Fruit fly (Drosophila melanogaster) whole organism, embryonic: ENCODE data around the gene loaf.
A peak's percentile ranks its signal among the peaks of the same experiment; 100 is the strongest.

Experiments used
- Ada2b ChIP-seq: fragments of 200-800 bp; sonication (Bioruptor generic); IDR thresholded peaks from 2 replicates; pipeline ENCODE4 v1.3.6; 2022; ENCODE audit warnings: missing biosample characterization, missing genetic modification characterization
- Bdp1 ChIP-seq: fragments of 200-800 bp; sonication (Bioruptor generic); optimal IDR thresholded peaks from 3 replicates; lab custom pipeline; 2016; ENCODE audit warnings: missing biosample characterization, missing genetic modification characterization
- CG11560 ChIP-seq: fragments of 200-800 bp; sonication (Bioruptor generic); IDR thresholded peaks from 3 replicates; pipeline ENCODE4 v1.3.6; 2022; ENCODE audit warnings: missing biosample characterization, missing genetic modification characterization
- CG12071 ChIP-seq: fragments of 200-800 bp; sonication (Bioruptor generic); optimal IDR thresholded peaks from 3 replicates; lab custom pipeline; 2018; ENCODE audit warnings: missing biosample characterization, mild to moderate bottlenecking, missing genetic modification characterization
- CG15011 ChIP-seq: fragments of 200-800 bp; sonication (Bioruptor generic); optimal IDR thresholded peaks from 3 replicates; lab custom pipeline; 2018; ENCODE audit warnings: missing biosample characterization, mild to moderate bottlenecking, missing genetic modification characterization
- CG15269 ChIP-seq: fragments of 200-800 bp; sonication (Bioruptor generic); optimal IDR thresholded peaks from 2 replicates; lab custom pipeline; 2018; ENCODE audit warnings: missing biosample characterization, mild to moderate bottlenecking, missing genetic modification characterization, moderate library complexity
- CG16815 ChIP-seq: fragments of 200-800 bp; sonication (Bioruptor generic); optimal IDR thresholded peaks from 3 replicates; lab custom pipeline; 2017; ENCODE audit warnings: missing biosample characterization, mild to moderate bottlenecking, missing genetic modification characterization
- CG16863 ChIP-seq: fragments of 200-800 bp; sonication (Bioruptor generic); optimal IDR thresholded peaks from 3 replicates; lab custom pipeline; 2016; ENCODE audit warnings: missing biosample characterization, missing genetic modification characterization
- CG17186 ChIP-seq: fragments of 200-800 bp; sonication (Bioruptor generic); optimal IDR thresholded peaks from 3 replicates; lab custom pipeline; 2017; ENCODE audit warnings: missing biosample characterization, missing genetic modification reagents, missing genetic modification characterization
- CG17568 ChIP-seq: fragments of 200-800 bp; sonication (Bioruptor generic); optimal IDR thresholded peaks from 2 replicates; lab custom pipeline; 2018; ENCODE audit warnings: missing biosample characterization, mild to moderate bottlenecking, missing genetic modification characterization, moderate library complexity
- CG17829 ChIP-seq: fragments of 200-800 bp; optimal IDR thresholded peaks from 2 replicates; lab custom pipeline; 2019; ENCODE audit warnings: missing biosample characterization, mild to moderate bottlenecking, missing genetic modification characterization, moderate library complexity
- CG17912 ChIP-seq: fragments of 200-800 bp; sonication (Bioruptor generic); optimal IDR thresholded peaks from 2 replicates; lab custom pipeline; 2018; ENCODE audit warnings: missing biosample characterization, mild to moderate bottlenecking, missing genetic modification characterization
- CG1832 ChIP-seq: fragments of 200-800 bp; sonication (Bioruptor generic); optimal IDR thresholded peaks from 2 replicates; lab custom pipeline; 2017; ENCODE audit warnings: missing biosample characterization, mild to moderate bottlenecking, missing genetic modification characterization, inconsistent platforms
- CG2116 ChIP-seq: fragments of 200-800 bp; sonication (Bioruptor generic); optimal IDR thresholded peaks from 3 replicates; lab custom pipeline; 2018; ENCODE audit warnings: missing biosample characterization, mild to moderate bottlenecking, missing genetic modification characterization
- CG3065 ChIP-seq: fragments of 200-800 bp; sonication (Bioruptor generic); optimal IDR thresholded peaks from 2 replicates; lab custom pipeline; 2016; ENCODE audit warnings: missing biosample characterization, missing genetic modification characterization
- CG3407 ChIP-seq: fragments of 200-800 bp; sonication (Bioruptor generic); optimal IDR thresholded peaks from 2 replicates; lab custom pipeline; 2018; ENCODE audit warnings: missing biosample characterization, mild to moderate bottlenecking, missing genetic modification characterization
- CG4707 ChIP-seq: fragments of 200-800 bp; sonication (Bioruptor generic); optimal IDR thresholded peaks from 2 replicates; lab custom pipeline; 2018; ENCODE audit warnings: missing biosample characterization, mild to moderate bottlenecking, missing genetic modification characterization, moderate library complexity
- CG6683 ChIP-seq: fragments of 200-800 bp; sonication (Bioruptor generic); optimal IDR thresholded peaks from 2 replicates; lab custom pipeline; 2017; ENCODE audit warnings: missing biosample characterization, mild to moderate bottlenecking, missing genetic modification characterization, missing genetic modification reagents
- CG6689 ChIP-seq: fragments of 200-800 bp; sonication (Bioruptor generic); IDR thresholded peaks from 2 replicates; pipeline ENCODE4 v1.3.6; 2022; ENCODE audit warnings: missing biosample characterization, missing genetic modification characterization
- CG7357 ChIP-seq: fragments of 200-800 bp; sonication (Bioruptor generic); IDR thresholded peaks from 3 replicates; pipeline ENCODE4 v1.3.6; 2022; ENCODE audit warnings: missing biosample characterization, missing genetic modification characterization
- CG7839 ChIP-seq: fragments of 200-800 bp; sonication (Bioruptor generic); optimal IDR thresholded peaks from 3 replicates; lab custom pipeline; 2018; ENCODE audit warnings: missing biosample characterization, mild to moderate bottlenecking, missing genetic modification characterization, moderate library complexity
- CG7928 ChIP-seq: fragments of 200-800 bp; sonication (Bioruptor generic); optimal IDR thresholded peaks from 2 replicates; lab custom pipeline; 2017; ENCODE audit warnings: missing biosample characterization, mild to moderate bottlenecking, missing genetic modification characterization
- CTCF ChIP-seq: fragments of 200-800 bp; sonication (Bioruptor generic); optimal IDR thresholded peaks from 2 replicates; lab custom pipeline; 2017; ENCODE audit warnings: missing biosample characterization, mild to moderate bottlenecking, missing genetic modification characterization, moderate library complexity
- D19B ChIP-seq: fragments of 200-800 bp; sonication (Bioruptor generic); optimal IDR thresholded peaks from 2 replicates; lab custom pipeline; 2017; ENCODE audit warnings: missing biosample characterization, mild to moderate bottlenecking, missing genetic modification characterization
- Dip2 ChIP-seq: fragments of 200-800 bp; sonication (Bioruptor generic); IDR thresholded peaks from 2 replicates; pipeline ENCODE4 v1.3.6; 2022; ENCODE audit warnings: missing biosample characterization, missing genetic modification characterization
- Dip3 ChIP-seq: fragments of 200-800 bp; sonication (Bioruptor generic); optimal IDR thresholded peaks from 3 replicates; lab custom pipeline; 2016; ENCODE audit warnings: missing biosample characterization, missing genetic modification characterization
- Drgx ChIP-seq: fragments of 200-800 bp; sonication (Bioruptor generic); IDR thresholded peaks from 2 replicates; pipeline ENCODE4 v1.3.6; 2022; ENCODE audit warnings: missing biosample characterization, missing genetic modification characterization
- H2.0 ChIP-seq: fragments of 200-800 bp; sonication (Bioruptor generic); IDR thresholded peaks from 2 replicates; pipeline ENCODE4 v1.3.6; 2022; ENCODE audit warnings: missing biosample characterization, missing genetic modification characterization
- Myb ChIP-seq: fragments of 200-800 bp; sonication (Bioruptor generic); optimal IDR thresholded peaks from 2 replicates; lab custom pipeline; 2016; ENCODE audit warnings: missing biosample characterization, missing genetic modification characterization
- Neu2 ChIP-seq: fragments of 200-800 bp; sonication (Bioruptor generic); optimal IDR thresholded peaks from 3 replicates; lab custom pipeline; 2016; ENCODE audit warnings: missing biosample characterization, missing genetic modification characterization, borderline replicate concordance
- Oli ChIP-seq: fragments of 200-800 bp; sonication (Bioruptor generic); optimal IDR thresholded peaks from 2 replicates; lab custom pipeline; 2018; ENCODE audit warnings: missing biosample characterization, mild to moderate bottlenecking, missing genetic modification characterization, moderate library complexity
- Taf1 ChIP-seq: fragments of 200-800 bp; sonication (Bioruptor generic); IDR thresholded peaks from 2 replicates; pipeline ENCODE4 v1.3.6; 2022; ENCODE audit warnings: missing biosample characterization, missing genetic modification characterization
- Xrp1 ChIP-seq: fragments of 200-800 bp; sonication (Bioruptor generic); IDR thresholded peaks from 2 replicates; pipeline ENCODE4 v1.3.6; 2022; ENCODE audit warnings: missing biosample characterization, missing genetic modification characterization
- ato ChIP-seq: fragments of 200-800 bp; sonication (Bioruptor generic); IDR thresholded peaks from 2 replicates; pipeline ENCODE4 v1.3.6; 2022; ENCODE audit warnings: missing biosample characterization, missing genetic modification characterization; ENCODE audit not compliant: partially characterized antibody
- br ChIP-seq: fragments of >200 bp; optimal IDR thresholded peaks from 2 replicates; lab custom pipeline; 2017
- cg ChIP-seq: fragments of 200-800 bp; sonication (Bioruptor generic); optimal IDR thresholded peaks from 3 replicates; lab custom pipeline; 2019; ENCODE audit warnings: missing biosample characterization, mild to moderate bottlenecking, missing genetic modification characterization, moderate library complexity
- corto ChIP-seq: fragments of 200-800 bp; sonication (Bioruptor generic); optimal IDR thresholded peaks from 2 replicates; lab custom pipeline; 2016; ENCODE audit warnings: missing biosample characterization, mild to moderate bottlenecking, missing genetic modification characterization, moderate library complexity
- emc ChIP-seq: fragments of 200-800 bp; sonication (Bioruptor generic); optimal IDR thresholded peaks from 2 replicates; lab custom pipeline; 2016; ENCODE audit warnings: missing biosample characterization, missing genetic modification characterization
- gcm ChIP-seq: fragments of 200-800 bp; sonication (Bioruptor generic); optimal IDR thresholded peaks from 2 replicates; lab custom pipeline; 2019; ENCODE audit warnings: missing biosample characterization, mild to moderate bottlenecking, missing genetic modification characterization, moderate library complexity
- gem ChIP-seq: fragments of 200-800 bp; sonication (Bioruptor generic); optimal IDR thresholded peaks from 2 replicates; lab custom pipeline; 2019; ENCODE audit warnings: missing biosample characterization, mild to moderate bottlenecking, missing genetic modification characterization, moderate library complexity
- gfzf ChIP-seq: fragments of 200-800 bp; sonication (Bioruptor generic); optimal IDR thresholded peaks from 2 replicates; lab custom pipeline; 2016; ENCODE audit warnings: missing biosample characterization, mild to moderate bottlenecking, missing genetic modification characterization, moderate library complexity
- gsb-n ChIP-seq: fragments of 200-800 bp; sonication (Bioruptor generic); optimal IDR thresholded peaks from 3 replicates; lab custom pipeline; 2018; ENCODE audit warnings: missing biosample characterization, mild to moderate bottlenecking, missing genetic modification characterization
- gt ChIP-seq: fragments of 200-800 bp; sonication (Bioruptor generic); IDR thresholded peaks from 2 replicates; pipeline ENCODE4 v1.3.6; 2022; ENCODE audit warnings: missing biosample characterization, missing genetic modification characterization
- ind ChIP-seq: fragments of 200-800 bp; sonication (Bioruptor generic); optimal IDR thresholded peaks from 3 replicates; lab custom pipeline; 2016; ENCODE audit warnings: missing biosample characterization, missing genetic modification characterization
- jigr1 ChIP-seq: fragments of 200-800 bp; sonication (Bioruptor generic); IDR thresholded peaks from 3 replicates; pipeline ENCODE4 v1.3.6; 2022; ENCODE audit warnings: missing biosample characterization, missing genetic modification characterization
- lola ChIP-seq, 3 experiments: fragments of >200 bp in 2 of 3; fragments of 200-800 bp in 1 of 3; sonication (Bioruptor generic) in 1 of 3; optimal IDR thresholded peaks; 2 replicates each; lab custom pipeline; 2017 to 2019; ENCODE audit warnings: missing biosample characterization in 3 of 3, missing genetic modification characterization in 3 of 3, mild to moderate bottlenecking in 1 of 3, moderate library complexity in 1 of 3
- nerfin-2 ChIP-seq: fragments of 200-800 bp; sonication (Bioruptor generic); IDR thresholded peaks from 2 replicates; pipeline ENCODE4 v1.3.6; 2022; ENCODE audit warnings: missing biosample characterization, missing genetic modification characterization; ENCODE audit not compliant: partially characterized antibody
- pnt ChIP-seq: fragments of 200-800 bp; sonication (Bioruptor generic); optimal IDR thresholded peaks from 3 replicates; lab custom pipeline; 2016; ENCODE audit warnings: missing biosample characterization, missing genetic modification characterization
- ro ChIP-seq: fragments of 200-800 bp; sonication (Bioruptor generic); IDR thresholded peaks from 2 replicates; pipeline ENCODE4 v1.3.6; 2022; ENCODE audit warnings: missing biosample characterization, missing genetic modification characterization
- sens ChIP-seq: fragments of 200-800 bp; sonication (Bioruptor generic); peaks from one replicate; lab custom pipeline; 2016; ENCODE audit warnings: missing biosample characterization, missing genetic modification characterization
- sima ChIP-seq: fragments of 200-800 bp; sonication (Bioruptor generic); optimal IDR thresholded peaks from 2 replicates; lab custom pipeline; 2016; ENCODE audit warnings: missing biosample characterization, missing genetic modification characterization
- tin ChIP-seq: fragments of 200-800 bp; sonication (Bioruptor generic); optimal IDR thresholded peaks from 3 replicates; lab custom pipeline; 2016; ENCODE audit warnings: missing biosample characterization, missing genetic modification characterization
- wdn ChIP-seq: fragments of 200-800 bp; sonication (Bioruptor generic); IDR thresholded peaks from 2 replicates; pipeline ENCODE4 v1.3.6; 2022; ENCODE audit warnings: missing biosample characterization, missing genetic modification characterization

The loaf gene

dm6 chr3L:11721498-11721946, 44.5 kb downstream of the loaf start (continued):
- no peak for TF ChIP-seq ind (GFP tag; lab: Kevin White, UChicago)
- TF ChIP-seq Bdp1 (GFP tag; lab: Kevin White, UChicago): no peak
- TF ChIP-seq gcm (GFP tag; lab: Kevin White, UChicago): no peak
- no peak for TF ChIP-seq CG16815 (GFP tag; lab: Kevin White, UChicago)
- no peak for TF ChIP-seq tin (GFP tag; lab: Kevin White, UChicago)
- TF ChIP-seq CG1832 (GFP tag; lab: Kevin White, UChicago): no peak
- TF ChIP-seq sima: no peak
- TF ChIP-seq Xrp1: peak; percentile 54; the same call in 1 of the 2 replicates
- no peak for TF ChIP-seq CG17829 (tag; lab: Kevin White, UChicago)
- TF ChIP-seq CG15011 (GFP tag; lab: Kevin White, UChicago): no peak
- TF ChIP-seq CG6689 (GFP tag; lab: Robert Waterston, UW): no peak; the same call in 1 of the 2 replicates
- TF ChIP-seq gfzf (GFP tag; lab: Kevin White, UChicago): no peak
- TF ChIP-seq CG2116 (GFP tag; lab: Kevin White, UChicago): no peak
- no peak for TF ChIP-seq H2.0 (GFP tag; lab: Robert Waterston, UW)
- TF ChIP-seq D19B: no peak
- peak; percentile 24 for TF ChIP-seq CG15269 (tag; lab: Kevin White, UChicago)
- TF ChIP-seq ro (GFP tag; lab: Robert Waterston, UW): no peak
- no peak for TF ChIP-seq ato
- TF ChIP-seq CG17568 (GFP tag; lab: Kevin White, UChicago): no peak
- TF ChIP-seq jigr1: no peak
- no peak for TF ChIP-seq nerfin-2 (GFP tag; lab: Robert Waterston, UW)
- TF ChIP-seq gsb-n (tag; lab: Kevin White, UChicago): no peak
- TF ChIP-seq CG7839 (tag; lab: Kevin White, UChicago): peak; percentile 38
- no peak for TF ChIP-seq lola (GFP tag; optimal IDR thresholded peaks at IDR 0.05; lab: Kevin White, UChicago)
- peak; percentile 73 for TF ChIP-seq sens (GFP tag; lab: Kevin White, UChicago)
- TF ChIP-seq Oli (tag; lab: Kevin White, UChicago): no peak
- TF ChIP-seq CTCF (GFP tag; lab: Kevin White, UChicago): no peak
- TF ChIP-seq CG3065 (GFP tag; lab: Kevin White, UChicago): no peak
- TF ChIP-seq CG7357 (GFP tag; lab: Robert Waterston, UW): no peak; the same call in 2 of the 3 replicates
- no peak for TF ChIP-seq pnt (GFP tag; lab: Kevin White, UChicago)
- no peak for TF ChIP-seq Myb (GFP tag; lab: Kevin White, UChicago)
- no peak for TF ChIP-seq emc (GFP tag; lab: Kevin White, UChicago)
- no peak for TF ChIP-seq CG11560 (tag; lab: Robert Waterston, UW)
- no peak for TF ChIP-seq br (lab: Kevin White, UChicago)
- no peak for TF ChIP-seq CG3407 (GFP tag; lab: Kevin White, UChicago)
- no peak for TF ChIP-seq Taf1 (GFP tag; lab: Robert Waterston, UW)
- TF ChIP-seq Neu2 (GFP tag; lab: Kevin White, UChicago): no peak
- no peak for TF ChIP-seq gt
- TF ChIP-seq CG12071: no peak
- TF ChIP-seq Dip2: no peak
- TF ChIP-seq wdn (GFP tag; lab: Robert Waterston, UW): no peak
- no peak for TF ChIP-seq CG17186 (GFP tag; lab: Kevin White, UChicago)
- TF ChIP-seq CG17912 (GFP tag; lab: Kevin White, UChicago): no peak
- TF ChIP-seq CG4707: no peak
- no peak for TF ChIP-seq CG7928 (GFP tag; lab: Kevin White, UChicago)
- TF ChIP-seq Ada2b: peak; percentile 57
- no peak for TF ChIP-seq CG16863 (GFP tag; lab: Kevin White, UChicago)
- no peak for TF ChIP-seq Drgx (GFP tag; lab: Robert Waterston, UW)
- no peak for TF ChIP-seq CG6683
- peak; percentile 50 for TF ChIP-seq gem (tag; lab: Kevin White, UChicago)
- no peak for TF ChIP-seq corto (GFP tag; lab: Kevin White, UChicago)
- TF ChIP-seq cg (GFP tag; lab: Kevin White, UChicago): no peak
- peak; percentile 20 for TF ChIP-seq Dip3
